Worm (Caenorhabditis elegans) whole organism, L4 larva: Measurements from ENCODE around the gene syp-1.

Source experiments
- F10B5.3 ChIP-seq: sonication (generic microtip); optimal IDR thresholded peaks from 2 replicates; lab custom pipeline; 2016; ENCODE audit warnings: mild to moderate bottlenecking, missing genetic modification characterization, missing compliant biosample characterization
- F44E2.7 ChIP-seq: fragments of 200-800 bp; sonication (Bioruptor generic); IDR thresholded peaks from 2 replicates; pipeline ENCODE4 v2.1.2; 2022; ENCODE audit warnings: missing genetic modification characterization, missing compliant biosample characterization
- R02D3.7 ChIP-seq: fragments of 150-350 bp; sonication (generic microtip); optimal IDR thresholded peaks from 3 replicates; lab custom pipeline; 2014; ENCODE audit warnings: missing biosample characterization, missing genetic modification characterization
- T26A8.4 ChIP-seq: fragments of 200-800 bp; sonication (Bioruptor generic); IDR thresholded peaks from 2 replicates; pipeline ENCODE4 v1.3.6; 2022; ENCODE audit warnings: missing genetic modification characterization, missing compliant biosample characterization
- Y105C5A.15 ChIP-seq: fragments of 200-800 bp; sonication (Bioruptor generic); IDR thresholded peaks from 2 replicates; pipeline ENCODE4 v1.3.6; 2022; ENCODE audit warnings: missing genetic modification characterization, missing compliant biosample characterization
- Y5F2A.4 ChIP-seq: fragments of 200-800 bp; sonication (Bioruptor generic); optimal IDR thresholded peaks from 2 replicates; lab custom pipeline; 2018; ENCODE audit warnings: mild to moderate bottlenecking, missing genetic modification characterization, missing compliant biosample characterization
- Y75B8A.6 ChIP-seq: fragments of 200-800 bp; sonication (Bioruptor generic); IDR thresholded peaks from 2 replicates; pipeline ENCODE4 v1.3.6; 2022; ENCODE audit warnings: missing genetic modification reagents, missing genetic modification characterization, missing compliant biosample characterization
- ZK337.2 ChIP-seq: fragments of 200-800 bp; sonication (Bioruptor generic); IDR thresholded peaks from 2 replicates; pipeline ENCODE4 v1.3.6; 2022; ENCODE audit warnings: missing genetic modification reagents, missing genetic modification characterization, missing compliant biosample characterization
- ZK546.5 ChIP-seq, 2 experiments: sonication (generic microtip); optimal IDR thresholded peaks; 2 replicates each; lab custom pipeline; 2017; ENCODE audit warnings: missing biosample characterization in 2 of 2, missing genetic modification characterization in 2 of 2
- aha-1 ChIP-seq: fragments of 150-350 bp; peaks from one replicate; lab custom pipeline; 2014; ENCODE audit warnings: missing biosample characterization, missing genetic modification characterization
- aly-2 ChIP-seq: sonication (generic microtip); optimal IDR thresholded peaks from 2 replicates; lab custom pipeline; 2018; ENCODE audit warnings: missing biosample characterization, missing genetic modification characterization
- ama-1 ChIP-seq: fragments of 150-350 bp; optimal IDR thresholded peaks from 2 replicates; lab custom pipeline; 2014; ENCODE audit warnings: inconsistent platforms, mixed read lengths
- ceh-20 ChIP-seq: fragments of 200-800 bp; sonication (Bioruptor generic); IDR thresholded peaks from 2 replicates; pipeline ENCODE4 v1.3.6; 2022; ENCODE audit warnings: missing genetic modification reagents, missing genetic modification characterization, missing compliant biosample characterization
- ceh-28 ChIP-seq: fragments of 150-350 bp; optimal IDR thresholded peaks from 2 replicates; lab custom pipeline; 2014; ENCODE audit warnings: missing biosample characterization, missing genetic modification reagents, missing genetic modification characterization
- cey-2 ChIP-seq: sonication (generic microtip); optimal IDR thresholded peaks from 3 replicates; lab custom pipeline; 2017; ENCODE audit warnings: missing genetic modification characterization, mild to moderate bottlenecking, missing compliant biosample characterization, antibody characterized with exemption, borderline replicate concordance; ENCODE audit not compliant: insufficient read depth
- daf-12 ChIP-seq: fragments of 150-350 bp; optimal IDR thresholded peaks from 2 replicates; lab custom pipeline; 2014; ENCODE audit warnings: missing biosample characterization, missing genetic modification reagents, missing genetic modification characterization
- dmd-8 ChIP-seq: fragments of 200-800 bp; sonication (Bioruptor generic); IDR thresholded peaks from 2 replicates; pipeline ENCODE4 v1.3.6; 2022; ENCODE audit warnings: missing genetic modification characterization, missing compliant biosample characterization
- dve-1 ChIP-seq: sonication (generic microtip); optimal IDR thresholded peaks from 2 replicates; lab custom pipeline; 2017; ENCODE audit warnings: antibody characterized with exemption, mild to moderate bottlenecking, missing genetic modification characterization, missing compliant biosample characterization; ENCODE audit not compliant: insufficient read depth
- egl-27 ChIP-seq: sonication (generic microtip); optimal IDR thresholded peaks from 3 replicates; lab custom pipeline; 2017; ENCODE audit warnings: missing biosample characterization, missing genetic modification reagents, missing genetic modification characterization
- egl-43 ChIP-seq: fragments of 200-800 bp; sonication (Bioruptor generic); IDR thresholded peaks from 2 replicates; pipeline ENCODE4 v1.3.6; 2022; ENCODE audit warnings: missing genetic modification reagents, missing genetic modification characterization, missing compliant biosample characterization
- fkh-10 ChIP-seq: fragments of 150-350 bp; optimal IDR thresholded peaks from 2 replicates; lab custom pipeline; 2014; ENCODE audit warnings: missing biosample characterization, missing genetic modification reagents, missing genetic modification characterization
- hmg-1.1 ChIP-seq: fragments of 200-800 bp; sonication (Bioruptor generic); IDR thresholded peaks from 2 replicates; pipeline ENCODE4 v1.3.6; 2022; ENCODE audit warnings: missing genetic modification reagents, missing genetic modification characterization, missing compliant biosample characterization
- jun-1 ChIP-seq: fragments of 150-350 bp; optimal IDR thresholded peaks from 2 replicates; lab custom pipeline; 2014; ENCODE audit warnings: missing biosample characterization, missing genetic modification reagents, missing genetic modification characterization
- lin-15B ChIP-seq: fragments of 150-350 bp; sonication (generic microtip); optimal IDR thresholded peaks from 3 replicates; lab custom pipeline; 2014; ENCODE audit warnings: missing biosample characterization, missing genetic modification characterization
- lin-39 ChIP-seq: fragments of 150-350 bp; optimal IDR thresholded peaks from 2 replicates; lab custom pipeline; 2014; ENCODE audit warnings: missing biosample characterization, missing genetic modification reagents, missing genetic modification characterization
- lsy-2 ChIP-seq, 2 experiments: fragments of 150-350 bp in 1 of 2; sonication (generic microtip) in 1 of 2; optimal IDR thresholded peaks; 2 replicates each; lab custom pipeline; 2014 to 2017; ENCODE audit warnings: missing biosample characterization in 2 of 2, missing genetic modification characterization in 2 of 2
- madf-9 ChIP-seq: fragments of 200-800 bp; sonication (Bioruptor generic); conservative IDR thresholded peaks from 2 replicates; pipeline ENCODE4 v1.3.6; 2022; ENCODE audit warnings: missing genetic modification reagents, missing genetic modification characterization, missing compliant biosample characterization
- mep-1 ChIP-seq: fragments of 150-350 bp; sonication (generic microtip); optimal IDR thresholded peaks from 3 replicates; lab custom pipeline; 2014; ENCODE audit warnings: missing biosample characterization, missing genetic modification characterization
- mes-2 ChIP-seq: sonication (generic microtip); optimal IDR thresholded peaks from 2 replicates; lab custom pipeline; 2016; ENCODE audit warnings: missing genotype, mild to moderate bottlenecking, missing genetic modification characterization, missing compliant biosample characterization; ENCODE audit not compliant: poor library complexity, severe bottlenecking
- mxl-3 ChIP-seq: fragments of 200-800 bp; sonication (Bioruptor generic); optimal IDR thresholded peaks from 2 replicates; lab custom pipeline; 2018; ENCODE audit warnings: mild to moderate bottlenecking, missing genetic modification characterization, missing compliant biosample characterization
- nhr-102 ChIP-seq: sonication (generic microtip); optimal IDR thresholded peaks from 2 replicates; lab custom pipeline; 2016; ENCODE audit warnings: mild to moderate bottlenecking, missing genetic modification characterization, moderate library complexity, missing compliant biosample characterization
- nhr-11 ChIP-seq: fragments of 150-350 bp; optimal IDR thresholded peaks from 2 replicates; lab custom pipeline; 2014; ENCODE audit warnings: missing biosample characterization, missing genetic modification characterization
- nhr-42 ChIP-seq: fragments of 200-800 bp; sonication (Bioruptor generic); IDR thresholded peaks from 2 replicates; pipeline ENCODE4 v1.3.6; 2022; ENCODE audit warnings: missing genetic modification characterization, missing compliant biosample characterization
- nhr-6 ChIP-seq: fragments of 150-350 bp; optimal IDR thresholded peaks from 2 replicates; lab custom pipeline; 2014; ENCODE audit warnings: missing biosample characterization, missing genetic modification characterization
- pha-4 ChIP-seq, 2 experiments: fragments of 150-350 bp in 1 of 2; fragments of 200-800 bp in 1 of 2; sonication (Bioruptor generic) in 1 of 2; IDR thresholded peaks in 1 of 2; optimal IDR thresholded peaks in 1 of 2; 2 replicates each; pipeline versions ENCODE4 v1.3.6 to Lab custom; 2014 to 2022; ENCODE audit warnings: missing genetic modification characterization in 2 of 2, missing genetic modification reagents in 2 of 2, missing biosample characterization in 1 of 2, missing compliant biosample characterization in 1 of 2
- php-3 ChIP-seq: fragments of 200-800 bp; sonication (Bioruptor generic); IDR thresholded peaks from 2 replicates; pipeline ENCODE4 v1.3.6; 2022; ENCODE audit warnings: missing genetic modification reagents, missing genetic modification characterization, missing compliant biosample characterization
- pqm-1 ChIP-seq: sonication (generic microtip); optimal IDR thresholded peaks from 2 replicates; lab custom pipeline; 2017; ENCODE audit warnings: missing biosample characterization, missing genetic modification characterization
- saeg-2 ChIP-seq: fragments of 200-800 bp; sonication (Bioruptor generic); IDR thresholded peaks from 2 replicates; pipeline ENCODE4 v1.3.6; 2022; ENCODE audit warnings: missing genetic modification reagents, missing genetic modification characterization, missing compliant biosample characterization
- set-16 ChIP-seq: fragments of 200-800 bp; sonication (Bioruptor generic); IDR thresholded peaks from 2 replicates; pipeline ENCODE4 v1.3.6; 2022; ENCODE audit warnings: missing genetic modification reagents, missing genetic modification characterization, missing compliant biosample characterization
- snpc-1.2 ChIP-seq: fragments of 200-800 bp; sonication (Bioruptor generic); IDR thresholded peaks from 2 replicates; pipeline ENCODE4 v1.3.6; 2022; ENCODE audit warnings: missing genetic modification reagents, missing genetic modification characterization, missing compliant biosample characterization
- spr-3 ChIP-seq: fragments of 200-800 bp; sonication (Bioruptor generic); optimal IDR thresholded peaks from 2 replicates; lab custom pipeline; 2018; ENCODE audit warnings: mild to moderate bottlenecking, missing genetic modification characterization, missing compliant biosample characterization
- tag-97 ChIP-seq: fragments of 200-800 bp; sonication (Bioruptor generic); IDR thresholded peaks from 2 replicates; pipeline ENCODE4 v1.3.6; 2022; ENCODE audit warnings: missing genetic modification characterization, missing compliant biosample characterization
- unc-130 ChIP-seq: sonication (generic microtip); optimal IDR thresholded peaks from 2 replicates; lab custom pipeline; 2016; ENCODE audit warnings: missing genetic modification reagents, missing genetic modification characterization, missing compliant biosample characterization
- unc-62 ChIP-seq, 3 experiments: fragments of 150-350 bp in 1 of 3; sonication (generic microtip); optimal IDR thresholded peaks in 2 of 3; peaks in 1 of 3; 1 replicate in 1 of 3; 2 replicates in 2 of 3; lab custom pipeline; 2014 to 2017; ENCODE audit warnings: missing biosample characterization in 3 of 3, missing genetic modification characterization in 3 of 3, missing genetic modification reagents in 3 of 3, missing genotype in 1 of 3
- vab-7 ChIP-seq: fragments of 200-800 bp; sonication (Bioruptor generic); IDR thresholded peaks from 2 replicates; pipeline ENCODE4 v1.3.6; 2022; ENCODE audit warnings: missing genetic modification reagents, missing genetic modification characterization, missing compliant biosample characterization
- zag-1 ChIP-seq: fragments of 150-350 bp; optimal IDR thresholded peaks from 2 replicates; lab custom pipeline; 2014; ENCODE audit warnings: missing biosample characterization, missing genetic modification characterization
- zfp-3 ChIP-seq: fragments of 200-800 bp; sonication (Bioruptor generic); conservative IDR thresholded peaks from 2 replicates; pipeline ENCODE4 v1.3.6; 2022; ENCODE audit warnings: missing genetic modification reagents, missing genetic modification characterization, missing compliant biosample characterization
- zip-2 ChIP-seq: fragments of 150-350 bp; optimal IDR thresholded peaks from 2 replicates; lab custom pipeline; 2014; ENCODE audit warnings: missing biosample characterization, missing genetic modification characterization

The syp-1 gene

DNA sequence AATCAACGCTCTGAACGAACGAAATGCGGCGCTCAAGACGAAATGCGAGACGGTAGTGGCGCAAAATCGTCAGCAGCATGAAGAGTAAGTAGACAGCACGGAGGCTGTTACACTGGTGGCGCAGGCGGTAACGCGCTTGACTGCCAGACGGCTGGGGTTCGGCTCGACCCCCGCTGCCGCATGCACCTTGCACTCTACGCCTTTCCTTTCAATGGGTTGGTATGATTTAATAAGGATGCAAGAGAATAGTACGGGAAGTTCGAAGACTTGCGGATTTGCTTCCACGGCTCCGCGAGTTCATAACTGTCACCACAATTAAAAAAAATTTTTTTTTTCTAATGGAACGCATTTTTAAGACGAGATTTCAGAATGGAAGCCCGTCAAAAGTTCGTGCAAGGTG is 34.0 kb upstream of the syp-1 start (continued):
- no peak for TF ChIP-seq zag-1 (tag; lab: Kevin White, UChicago)
- peak; percentile 96 for TF ChIP-seq egl-43 (GFP tag; lab: Robert Waterston, UW)
- no peak for TF ChIP-seq ama-1
- peak; percentile 80 for TF ChIP-seq php-3 (GFP tag; lab: Robert Waterston, UW)
- peak; percentile 79 for TF ChIP-seq Y5F2A.4 (GFP tag; lab: Kevin White, UChicago)
- TF ChIP-seq R02D3.7 (tag; lab: Kevin White, UChicago): no peak
- TF ChIP-seq unc-130: peak; percentile 73
- TF ChIP-seq tag-97 (GFP tag; lab: Robert Waterston, UW): no peak
- TF ChIP-seq daf-12 (tag; lab: Kevin White, UChicago): no peak
- TF ChIP-seq F44E2.7 (GFP tag; lab: Robert Waterston, UW): 0 out of 2 replicates have a peak, but pooled peaks have one; percentile 65
- peak; percentile 91 for TF ChIP-seq set-16 (GFP tag; lab: Robert Waterston, UW)
- no peak for TF ChIP-seq ceh-28
- no peak for TF ChIP-seq saeg-2 (GFP tag; lab: Robert Waterston, UW)
- TF ChIP-seq F10B5.3 (tag; lab: Kevin White, UChicago): peak; percentile 70
- TF ChIP-seq mep-1 (tag; lab: Kevin White, UChicago): peak; percentile 91
- TF ChIP-seq lsy-2 (tag; optimal IDR thresholded peaks at IDR 0.05; lab: Kevin White, UChicago): peak in 1 of 2 experiments; percentile 68
- TF ChIP-seq dve-1 (tag; lab: Kevin White, UChicago): peak; percentile 78
- TF ChIP-seq lin-39: no peak
- no peak for TF ChIP-seq aly-2 (tag; lab: Kevin White, UChicago)
- TF ChIP-seq pqm-1 (tag; lab: Kevin White, UChicago): peak; percentile 42
- no peak for TF ChIP-seq mxl-3
- peak; percentile 90 for TF ChIP-seq pha-4 (GFP tag; IDR thresholded peaks at IDR 0.05; lab: Robert Waterston, UW)
- no peak for TF ChIP-seq pha-4 (tag; optimal IDR thresholded peaks at IDR 0.05; lab: Kevin White, UChicago)
- TF ChIP-seq mes-2 (tag; lab: Kevin White, UChicago): peak; percentile 85
- TF ChIP-seq Y105C5A.15 (GFP tag; lab: Robert Waterston, UW): peak; percentile 83
- peak; percentile 87 for TF ChIP-seq nhr-102 (tag; lab: Kevin White, UChicago)
- TF ChIP-seq jun-1 (tag; lab: Kevin White, UChicago): peak; percentile 65
- TF ChIP-seq nhr-42 (GFP tag; lab: Robert Waterston, UW): peak; percentile 84
- peak; percentile 82 for TF ChIP-seq Y75B8A.6 (GFP tag; lab: Robert Waterston, UW)
- peak; percentile 90 for TF ChIP-seq vab-7 (GFP tag; lab: Robert Waterston, UW)
- TF ChIP-seq egl-27 (tag; lab: Kevin White, UChicago): no peak
- peak; percentile 75 for TF ChIP-seq madf-9 (GFP tag; lab: Robert Waterston, UW)
- peak; percentile 37 for TF ChIP-seq nhr-11
- TF ChIP-seq ZK337.2 (GFP tag; lab: Robert Waterston, UW): peak; percentile 83
- TF ChIP-seq T26A8.4 (GFP tag; lab: Robert Waterston, UW): peak; percentile 87

DNA sequence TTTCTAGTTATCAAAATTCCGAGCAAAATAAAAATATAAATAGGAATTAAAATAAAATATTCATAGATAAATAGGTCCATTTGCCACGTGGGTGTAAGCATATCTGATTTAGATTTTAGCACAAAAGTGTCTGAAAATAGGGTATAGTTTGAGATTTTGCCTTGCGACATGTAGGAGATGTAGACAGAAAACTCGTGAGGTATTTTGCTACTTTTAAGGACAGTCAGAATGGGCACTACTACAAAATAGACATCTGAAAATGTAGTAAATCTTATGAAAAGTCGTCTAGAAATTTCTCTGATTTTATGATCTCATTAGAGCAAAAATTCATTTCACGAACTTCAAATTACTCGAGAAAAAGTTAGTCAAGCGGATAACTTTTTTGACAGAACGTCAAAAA is 29.4 kb upstream of the syp-1 start, which contains the start of gene srv-34:
Gene srv-34, minus strand, starts transcription at position 101 of the 400 bp plus-strand sequence.
- no peak for TF ChIP-seq nhr-6 (tag; lab: Kevin White, UChicago)
- no peak for TF ChIP-seq lin-15B
- TF ChIP-seq unc-62 (GFP tag; optimal IDR thresholded peaks at IDR 0.05 in 1 of 2; lab: Kevin White, UChicago): peak in 1 of 2 experiments; percentile 62
- TF ChIP-seq unc-62 (tag; optimal IDR thresholded peaks at IDR 0.05; lab: Kevin White, UChicago): no peak

DNA sequence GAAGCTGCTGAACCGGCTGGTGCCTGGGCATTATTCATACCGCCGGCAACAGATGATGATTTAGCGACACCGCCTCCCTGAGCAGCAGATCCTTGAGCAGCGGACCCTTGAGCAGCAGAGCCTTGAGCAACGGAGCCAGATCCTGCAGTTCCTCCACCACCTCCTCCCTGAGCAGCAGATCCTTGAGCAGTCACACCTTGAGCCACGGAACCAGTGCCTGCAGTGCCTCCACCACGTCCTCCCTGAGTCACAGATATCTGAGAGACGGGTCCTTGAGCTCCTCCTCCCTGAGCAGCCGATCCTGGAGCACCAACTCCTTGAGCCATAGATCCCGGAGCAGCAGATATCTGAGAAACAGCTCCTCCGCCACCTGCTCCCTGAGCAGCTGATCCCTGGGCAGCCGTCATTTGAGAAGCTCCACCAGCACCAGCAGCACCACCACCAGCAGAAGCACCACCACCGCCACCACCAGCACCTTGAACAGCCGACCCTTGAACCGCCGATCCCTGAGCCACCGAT is 27.6 kb upstream of the syp-1 start:
- TF ChIP-seq nhr-6 (tag; lab: Kevin White, UChicago): no peak
- no peak for TF ChIP-seq cey-2
- TF ChIP-seq aly-2 (tag; lab: Kevin White, UChicago): no peak
- TF ChIP-seq fkh-10 (GFP tag; lab: Kevin White, UChicago): no peak
- TF ChIP-seq aha-1 (tag; lab: Kevin White, UChicago): no peak
- no peak for TF ChIP-seq zfp-3 (GFP tag; lab: Robert Waterston, UW)
- TF ChIP-seq ZK546.5 (tag; optimal IDR thresholded peaks at IDR 0.05; lab: Kevin White, UChicago): no peak
- no peak for TF ChIP-seq F44E2.7 (GFP tag; lab: Robert Waterston, UW)
- no peak for TF ChIP-seq dmd-8 (GFP tag; lab: Robert Waterston, UW)
- no peak for TF ChIP-seq mxl-3
- no peak for TF ChIP-seq hmg-1.1 (GFP tag; lab: Robert Waterston, UW)
- no peak for TF ChIP-seq spr-3 (GFP tag; lab: Kevin White, UChicago)
- 0 out of 2 replicates have a peak, but pooled peaks have one; percentile 41 for TF ChIP-seq snpc-1.2 (GFP tag; lab: Robert Waterston, UW)
- TF ChIP-seq ceh-20: no peak
- TF ChIP-seq zip-2 (tag; lab: Kevin White, UChicago): no peak
